Worm (Caenorhabditis elegans) whole organism, late embryonic: ENCODE measurements around the gene C02B10.3.

Source experiments
- C08G9.2 ChIP-seq: sonication (generic microtip); optimal IDR thresholded peaks from 2 replicates; lab custom pipeline; 2016; ENCODE audit warnings: mild to moderate bottlenecking, missing genetic modification characterization, moderate library complexity, missing compliant biosample characterization
- F13H6.1 ChIP-seq: sonication (generic microtip); optimal IDR thresholded peaks from 2 replicates; lab custom pipeline; 2016; ENCODE audit warnings: missing genetic modification characterization, missing compliant biosample characterization
- T23F11.4 ChIP-seq: fragments of 200-800 bp; sonication (Bioruptor generic); optimal IDR thresholded peaks from 2 replicates; lab custom pipeline; 2018; ENCODE audit warnings: mild to moderate bottlenecking, missing genetic modification characterization, missing compliant biosample characterization
- ceh-14 ChIP-seq: sonication (generic microtip); optimal IDR thresholded peaks from 2 replicates; lab custom pipeline; 2016; ENCODE audit warnings: missing genotype, missing genetic modification characterization, missing compliant biosample characterization
- ceh-2 ChIP-seq: sonication (generic microtip); optimal IDR thresholded peaks from 2 replicates; lab custom pipeline; 2016; ENCODE audit warnings: missing genotype, missing genetic modification characterization, missing compliant biosample characterization
- ceh-31 ChIP-seq: sonication (generic microtip); optimal IDR thresholded peaks from 2 replicates; lab custom pipeline; 2016; ENCODE audit warnings: missing genetic modification characterization, missing compliant biosample characterization
- ceh-45 ChIP-seq: fragments of 200-800 bp; sonication (Bioruptor generic); IDR thresholded peaks from 2 replicates; pipeline ENCODE4 v1.3.6; 2022; ENCODE audit warnings: missing genetic modification reagents, missing genetic modification characterization, missing compliant biosample characterization
- che-1 ChIP-seq: sonication (generic microtip); optimal IDR thresholded peaks from 2 replicates; lab custom pipeline; 2016; ENCODE audit warnings: mild to moderate bottlenecking, missing genetic modification characterization, missing compliant biosample characterization
- dve-1 ChIP-seq: sonication (generic microtip); optimal IDR thresholded peaks from 2 replicates; lab custom pipeline; 2017; ENCODE audit warnings: antibody characterized with exemption, mild to moderate bottlenecking, missing genetic modification characterization, missing compliant biosample characterization
- elt-2 ChIP-seq: sonication (generic microtip); optimal IDR thresholded peaks from 2 replicates; lab custom pipeline; 2016; ENCODE audit warnings: missing genetic modification reagents, missing genetic modification characterization, missing compliant biosample characterization
- elt-4 ChIP-seq: sonication (generic microtip); optimal IDR thresholded peaks from 2 replicates; lab custom pipeline; 2016; ENCODE audit warnings: missing genetic modification characterization, missing compliant biosample characterization
- eyg-1 ChIP-seq: sonication (generic microtip); optimal IDR thresholded peaks from 2 replicates; lab custom pipeline; 2016; ENCODE audit warnings: missing genotype, missing genetic modification characterization, missing compliant biosample characterization
- hlh-30 ChIP-seq: sonication (generic microtip); optimal IDR thresholded peaks from 2 replicates; lab custom pipeline; 2017; ENCODE audit warnings: antibody characterized with exemption, missing genetic modification characterization, missing compliant biosample characterization; ENCODE audit not compliant: insufficient read depth
- npax-4 ChIP-seq: sonication (generic microtip); optimal IDR thresholded peaks from 2 replicates; lab custom pipeline; 2016; ENCODE audit warnings: missing genetic modification characterization, missing compliant biosample characterization
- pat-9 ChIP-seq: fragments of 200-800 bp; sonication (Bioruptor generic); optimal IDR thresholded peaks from 2 replicates; lab custom pipeline; 2018; ENCODE audit warnings: mild to moderate bottlenecking, missing genetic modification characterization, moderate library complexity, missing compliant biosample characterization
- pax-1 ChIP-seq: fragments of 150-350 bp; optimal IDR thresholded peaks from 2 replicates; lab custom pipeline; 2014; ENCODE audit warnings: missing biosample characterization, missing genetic modification characterization
- sdc-2 ChIP-seq: sonication (generic microtip); optimal IDR thresholded peaks from 2 replicates; lab custom pipeline; 2016; ENCODE audit warnings: missing genotype, missing genetic modification characterization, missing compliant biosample characterization
- sox-2 ChIP-seq: fragments of 200-800 bp; sonication (Bioruptor generic); IDR thresholded peaks from 2 replicates; pipeline ENCODE4 v1.3.6; 2022; ENCODE audit warnings: missing genetic modification reagents, missing genetic modification characterization, missing compliant biosample characterization
- sox-4 ChIP-seq: sonication (generic microtip); optimal IDR thresholded peaks from 2 replicates; lab custom pipeline; 2017; ENCODE audit warnings: mild to moderate bottlenecking, missing genetic modification characterization, inconsistent platforms, missing compliant biosample characterization
- tbx-2 ChIP-seq: sonication (generic microtip); optimal IDR thresholded peaks from 2 replicates; lab custom pipeline; 2016; ENCODE audit warnings: missing genetic modification characterization, missing compliant biosample characterization
- unc-3 ChIP-seq, 2 experiments: fragments of 200-800 bp in 1 of 2; sonication (Bioruptor generic) in 1 of 2; sonication (generic microtip) in 1 of 2; conservative IDR thresholded peaks in 1 of 2; optimal IDR thresholded peaks in 1 of 2; 2 replicates each; pipeline versions ENCODE4 v1.3.6 to Lab custom; 2016 to 2022; ENCODE audit warnings: missing compliant biosample characterization in 2 of 2, missing genetic modification characterization in 2 of 2, missing genetic modification reagents in 1 of 2
- zip-5 ChIP-seq: sonication (generic microtip); optimal IDR thresholded peaks from 2 replicates; lab custom pipeline; 2016; ENCODE audit warnings: missing genetic modification characterization, missing compliant biosample characterization

Gene C02B10.3

ce11 chrIV:5055964-5056588, 47.0 kb downstream of the C02B10.3 start, which contains the start of gene msp-55:
TSS of gene msp-55 (minus strand) at chrIV:5056014.
- TF ChIP-seq pat-9 (tag; lab: Kevin White, UChicago) (no peak), npax-4 (tag; lab: Kevin White, UChicago) (no peak), pax-1 (tag; lab: Kevin White, UChicago) (no peak), zip-5 (tag; lab: Kevin White, UChicago) (no peak), hlh-30 (no peak), elt-4 (tag; lab: Kevin White, UChicago) (no peak), ceh-31 (tag; lab: Kevin White, UChicago) (no peak), dve-1 (no peak), sdc-2 (tag; lab: Kevin White, UChicago) (no peak), C08G9.2 (tag; lab: Kevin White, UChicago) (no peak), sox-4 (no peak), ceh-2 (tag; lab: Kevin White, UChicago) (no peak)

- no peak for TF ChIP-seq F13H6.1
- no peak for TF ChIP-seq ceh-45 (GFP tag; lab: Robert Waterston, UW)
- TF ChIP-seq eyg-1 (tag; lab: Kevin White, UChicago), result no peak
- no peak for TF ChIP-seq sox-2 (GFP tag; lab: Robert Waterston, UW)
- TF ChIP-seq elt-2, result no peak
- no peak for TF ChIP-seq zip-5 (tag; lab: Kevin White, UChicago)
- TF ChIP-seq ceh-14, result no peak
- no peak for TF ChIP-seq che-1 (tag; lab: Kevin White, UChicago)
- TF ChIP-seq elt-4 (tag; lab: Kevin White, UChicago), result no peak
- TF ChIP-seq, all 69 proteins: peak for 0
These were observed 48.8 kb downstream of the C02B10.3 start for ce11 chrIV:5054297-5054696.

- TF ChIP-seq T23F11.4, result no peak
- TF ChIP-seq unc-3 (GFP tag; conservative IDR thresholded peaks at IDR 0.05; lab: Robert Waterston, UW), result no peak
- TF ChIP-seq unc-3 (tag; optimal IDR thresholded peaks at IDR 0.05; lab: Kevin White, UChicago), result no peak
- no peak for TF ChIP-seq npax-4 (tag; lab: Kevin White, UChicago)
- TF ChIP-seq sox-2 (GFP tag; lab: Robert Waterston, UW), result no peak
- TF ChIP-seq tbx-2 (tag; lab: Kevin White, UChicago), result no peak
These were observed 57.7 kb downstream of the C02B10.3 start, which contains the start of gene hot-9 for ce11 chrIV:5045389-5045788. TSS of gene hot-9 (minus strand) at chrIV:5045489.
